Worm (Caenorhabditis elegans) whole organism, L4/young adult: Measurements from ENCODE around the gene C49C3.8.

Experiments
- W03F9.2 ChIP-seq: fragments of 150-350 bp; optimal IDR thresholded peaks from 2 replicates; lab custom pipeline; 2014; ENCODE audit warnings: missing biosample characterization, missing genetic modification characterization
- dao-5 ChIP-seq: sonication (generic microtip); optimal IDR thresholded peaks from 2 replicates; lab custom pipeline; 2016; ENCODE audit warnings: missing genotype, missing genetic modification characterization, moderate library complexity, missing compliant biosample characterization

DNA sequence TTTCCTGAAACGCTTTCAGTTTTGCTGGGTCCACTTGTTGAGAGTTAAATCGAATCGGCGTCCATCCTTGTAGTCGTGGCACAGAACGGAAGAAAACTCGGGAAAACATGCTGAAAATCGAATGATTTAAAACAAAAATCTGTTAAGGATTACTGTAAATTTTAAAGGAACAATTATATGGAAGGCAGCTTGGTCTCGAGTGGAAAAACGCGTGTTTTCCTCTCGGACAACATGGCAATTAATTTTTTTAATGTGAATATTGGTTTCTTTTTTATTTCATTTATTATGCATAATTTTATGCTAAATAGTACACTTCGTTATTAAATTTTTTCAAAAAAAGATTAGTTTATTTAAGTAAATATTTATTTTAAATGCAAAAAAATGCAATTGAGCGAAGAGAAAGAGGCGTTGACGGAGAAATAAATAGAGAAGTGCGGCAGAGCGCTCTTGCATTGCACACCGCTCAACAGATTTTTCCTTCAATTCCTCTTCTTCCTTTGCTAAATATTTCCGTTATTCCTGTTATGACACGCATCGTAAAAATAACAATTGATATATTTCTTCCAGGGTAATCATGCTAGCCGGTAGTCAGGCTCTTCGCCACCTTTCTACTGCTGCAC is 45.2 kb downstream of the C49C3.8 start, which contains the start of the genes C30H6.9 and dlat-2:
- TF ChIP-seq dao-5 (tag; lab: Kevin White, UChicago), result no peak
- TF ChIP-seq W03F9.2 (tag; lab: Kevin White, UChicago), result peak; percentile 76
